Worm (Caenorhabditis elegans) whole organism, L2 larva: Measurements from ENCODE around the gene T18D3.1.

Experiments used
- C34F6.9 ChIP-seq: fragments of 150-350 bp; optimal IDR thresholded peaks from 2 replicates; lab custom pipeline; 2014; ENCODE audit warnings: missing biosample characterization, missing genetic modification characterization
- R02D3.7 ChIP-seq: fragments of 150-350 bp; optimal IDR thresholded peaks from 2 replicates; lab custom pipeline; 2014; ENCODE audit warnings: missing biosample characterization, missing genetic modification characterization
- ama-1 ChIP-seq: fragments of 150-350 bp; optimal IDR thresholded peaks from 2 replicates; lab custom pipeline; 2018; ENCODE audit warnings: inconsistent platforms
- blmp-1 ChIP-seq: sonication (generic microtip); optimal IDR thresholded peaks from 2 replicates; lab custom pipeline; 2017; ENCODE audit warnings: missing genetic modification characterization, mild to moderate bottlenecking, missing compliant biosample characterization, antibody characterized with exemption, moderate library complexity; ENCODE audit not compliant: insufficient read depth
- crh-2 ChIP-seq: sonication (generic microtip); optimal IDR thresholded peaks from 2 replicates; lab custom pipeline; 2017; ENCODE audit warnings: missing biosample characterization, missing genetic modification characterization
- dmd-4 ChIP-seq: sonication (generic microtip); optimal IDR thresholded peaks from 2 replicates; lab custom pipeline; 2017; ENCODE audit warnings: missing biosample characterization, missing genetic modification characterization
- egl-27 ChIP-seq: sonication (generic microtip); optimal IDR thresholded peaks from 3 replicates; lab custom pipeline; 2017; ENCODE audit warnings: missing biosample characterization, missing genetic modification reagents, missing genetic modification characterization
- elt-1 ChIP-seq: fragments of 150-350 bp; optimal IDR thresholded peaks from 2 replicates; lab custom pipeline; 2014; ENCODE audit warnings: missing biosample characterization, missing genetic modification characterization
- fos-1 ChIP-seq: fragments of 150-350 bp; optimal IDR thresholded peaks from 2 replicates; lab custom pipeline; 2014; ENCODE audit warnings: missing biosample characterization, missing genetic modification characterization
- gmeb-1 ChIP-seq: fragments of 150-350 bp; optimal IDR thresholded peaks from 2 replicates; lab custom pipeline; 2014; ENCODE audit warnings: missing biosample characterization, missing genetic modification characterization
- lin-11 ChIP-seq: fragments of 150-350 bp; sonication (generic microtip); optimal IDR thresholded peaks from 2 replicates; lab custom pipeline; 2014; ENCODE audit warnings: missing biosample characterization, missing genetic modification characterization, inconsistent platforms, mixed read lengths
- lin-13 ChIP-seq: fragments of 150-350 bp; optimal IDR thresholded peaks from 2 replicates; lab custom pipeline; 2014; ENCODE audit warnings: missing biosample characterization, missing genetic modification reagents, missing genetic modification characterization
- lin-39 ChIP-seq: fragments of 150-350 bp; optimal IDR thresholded peaks from 2 replicates; lab custom pipeline; 2014; ENCODE audit warnings: missing biosample characterization, missing genetic modification reagents, missing genetic modification characterization
- lsy-2 ChIP-seq, 2 experiments: fragments of 150-350 bp in 1 of 2; sonication (generic microtip) in 1 of 2; optimal IDR thresholded peaks; 2 replicates each; lab custom pipeline; 2014 to 2017; ENCODE audit warnings: missing biosample characterization in 2 of 2, missing genetic modification characterization in 2 of 2
- mab-5 ChIP-seq: fragments of 150-350 bp; optimal IDR thresholded peaks from 2 replicates; lab custom pipeline; 2014; ENCODE audit warnings: missing biosample characterization, missing genetic modification characterization
- mdl-1 ChIP-seq, 2 experiments: fragments of 150-350 bp in 1 of 2; sonication (generic microtip) in 1 of 2; optimal IDR thresholded peaks; 2 replicates each; lab custom pipeline; 2017; ENCODE audit warnings: missing biosample characterization in 2 of 2, missing genetic modification characterization in 2 of 2
- nhr-11 ChIP-seq: fragments of 150-350 bp; optimal IDR thresholded peaks from 2 replicates; lab custom pipeline; 2014; ENCODE audit warnings: missing biosample characterization, missing genetic modification characterization
- nhr-12 ChIP-seq: fragments of 150-350 bp; optimal IDR thresholded peaks from 2 replicates; lab custom pipeline; 2014; ENCODE audit warnings: missing biosample characterization, missing genetic modification characterization
- nhr-129 ChIP-seq: fragments of 150-350 bp; optimal IDR thresholded peaks from 2 replicates; lab custom pipeline; 2014; ENCODE audit warnings: missing biosample characterization, missing genetic modification characterization
- nhr-21 ChIP-seq: fragments of 150-350 bp; optimal IDR thresholded peaks from 2 replicates; lab custom pipeline; 2014; ENCODE audit warnings: missing biosample characterization, missing genetic modification characterization
- nhr-23 ChIP-seq: fragments of 150-350 bp; optimal IDR thresholded peaks from 2 replicates; lab custom pipeline; 2014; ENCODE audit warnings: missing biosample characterization, missing genetic modification reagents, missing genetic modification characterization
- nhr-237 ChIP-seq: fragments of 150-350 bp; optimal IDR thresholded peaks from 2 replicates; lab custom pipeline; 2014; ENCODE audit warnings: missing biosample characterization, missing genetic modification characterization
- nhr-25 ChIP-seq: fragments of 150-350 bp; sonication (generic microtip); optimal IDR thresholded peaks from 3 replicates; lab custom pipeline; 2014; ENCODE audit warnings: missing biosample characterization, missing genetic modification characterization
- nhr-77 ChIP-seq: fragments of 150-350 bp; optimal IDR thresholded peaks from 2 replicates; lab custom pipeline; 2014; ENCODE audit warnings: missing biosample characterization, missing genetic modification characterization
- peb-1 ChIP-seq: fragments of 150-350 bp; optimal IDR thresholded peaks from 2 replicates; lab custom pipeline; 2014; ENCODE audit warnings: missing biosample characterization, missing genetic modification characterization
- sem-4 ChIP-seq: fragments of 150-350 bp; optimal IDR thresholded peaks from 2 replicates; lab custom pipeline; 2014; ENCODE audit warnings: missing biosample characterization, missing genetic modification reagents, missing genetic modification characterization
- skn-1 ChIP-seq: sonication (generic microtip); optimal IDR thresholded peaks from 2 replicates; lab custom pipeline; 2017; ENCODE audit warnings: missing biosample characterization, missing genetic modification characterization
- sma-3 ChIP-seq: sonication (generic microtip); optimal IDR thresholded peaks from 2 replicates; lab custom pipeline; 2016; ENCODE audit warnings: missing genetic modification reagents, missing genetic modification characterization, missing compliant biosample characterization
- sma-9 ChIP-seq, 2 experiments: fragments of 150-350 bp in 1 of 2; sonication (generic microtip) in 1 of 2; optimal IDR thresholded peaks; 2 replicates each; lab custom pipeline; 2014 to 2016; ENCODE audit warnings: missing genetic modification characterization in 2 of 2, mild to moderate bottlenecking in 1 of 2, missing biosample characterization in 1 of 2, missing compliant biosample characterization in 1 of 2, missing genetic modification reagents in 1 of 2, moderate library complexity in 1 of 2
- snpc-4 ChIP-seq: fragments of 150-350 bp; optimal IDR thresholded peaks from 2 replicates; lab custom pipeline; 2014; ENCODE audit warnings: missing biosample characterization, missing genetic modification characterization
- unc-39 ChIP-seq: fragments of 150-350 bp; optimal IDR thresholded peaks from 2 replicates; lab custom pipeline; 2014; ENCODE audit warnings: missing biosample characterization, missing genetic modification characterization
- unc-55 ChIP-seq: fragments of 150-350 bp; sonication (generic microtip); optimal IDR thresholded peaks from 3 replicates; lab custom pipeline; 2014; ENCODE audit warnings: missing biosample characterization, missing genetic modification reagents, missing genetic modification characterization
- unc-62 ChIP-seq: fragments of 150-350 bp; optimal IDR thresholded peaks from 2 replicates; lab custom pipeline; 2014; ENCODE audit warnings: missing biosample characterization, missing genetic modification reagents, missing genetic modification characterization
- zag-1 ChIP-seq: fragments of 150-350 bp; optimal IDR thresholded peaks from 2 replicates; lab custom pipeline; 2014; ENCODE audit warnings: missing biosample characterization, missing genetic modification characterization
- ztf-4 ChIP-seq: fragments of 150-350 bp; optimal IDR thresholded peaks from 2 replicates; lab custom pipeline; 2014; ENCODE audit warnings: missing biosample characterization, missing genetic modification characterization

Gene T18D3.1

DNA sequence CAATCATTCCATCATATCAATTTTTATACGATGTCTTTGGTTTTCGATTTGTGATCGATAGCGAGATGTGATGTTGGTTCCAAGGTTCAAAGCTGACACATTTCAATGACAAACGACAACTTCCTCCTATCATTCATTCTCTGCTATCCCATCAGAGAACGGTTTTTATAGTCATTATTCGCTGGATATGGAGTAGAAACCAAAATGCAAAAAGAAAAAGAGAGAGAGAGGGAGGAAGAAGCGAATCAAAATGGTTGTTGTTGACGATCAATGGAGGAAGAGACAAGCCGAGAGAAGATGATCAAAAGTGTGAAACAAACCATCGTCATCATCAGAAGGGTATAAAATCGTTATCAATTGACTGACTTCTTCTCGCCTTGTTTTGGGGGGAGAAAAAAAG lies 29.1 kb upstream of the T18D3.1 start, which contains the start of gene T24D3.2:
Gene T24D3.2, plus strand, starts transcription at position 304 of the 400 bp plus-strand sequence.
- TF ChIP-seq nhr-25 (tag; lab: Kevin White, UChicago), result peak; percentile 74
- TF ChIP-seq egl-27 (tag; lab: Kevin White, UChicago), result peak; percentile 63
- no peak for TF ChIP-seq gmeb-1 (tag; lab: Kevin White, UChicago)
- peak; percentile 14 for TF ChIP-seq blmp-1 (tag; lab: Kevin White, UChicago)
- peak; percentile 91 for TF ChIP-seq nhr-21 (tag; lab: Kevin White, UChicago)
- no peak for TF ChIP-seq ztf-4 (tag; lab: Kevin White, UChicago)
- TF ChIP-seq lin-13, result no peak
- TF ChIP-seq crh-2, result peak; percentile 19
- peak; percentile 13 for TF ChIP-seq fos-1 (tag; lab: Kevin White, UChicago)
- TF ChIP-seq lsy-2 (tag; optimal IDR thresholded peaks at IDR 0.05; lab: Kevin White, UChicago), result no peak
- peak; percentile 87 for TF ChIP-seq sma-9 (GFP tag; optimal IDR thresholded peaks at IDR 0.05; lab: Kevin White, UChicago)
- no peak for TF ChIP-seq sma-9 (tag; optimal IDR thresholded peaks at IDR 0.05; lab: Kevin White, UChicago)
- peak in 1 of 2 experiments; percentile 24 for TF ChIP-seq mdl-1 (tag; optimal IDR thresholded peaks at IDR 0.05; lab: Kevin White, UChicago)
- peak; percentile 88 for TF ChIP-seq sma-3
- TF ChIP-seq, all 48 proteins: peak for 9

DNA sequence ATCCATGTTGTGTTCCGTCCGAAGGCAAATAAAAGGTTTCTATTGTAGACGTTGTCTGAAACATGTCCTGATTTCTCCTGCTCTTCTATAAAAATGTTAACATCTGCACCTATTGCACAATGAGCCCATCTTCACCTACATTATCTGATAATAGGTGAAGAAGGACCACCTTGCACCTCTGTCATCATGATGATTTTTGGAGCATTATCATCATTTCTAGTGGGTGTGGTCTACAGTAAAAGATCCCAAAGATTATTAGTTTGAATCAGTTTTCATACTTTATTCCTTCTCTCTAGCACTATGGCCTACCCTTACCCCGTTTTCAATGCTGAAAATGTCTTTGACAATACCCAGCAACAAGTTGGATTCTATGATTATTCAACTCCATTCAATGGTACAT lies 24.2 kb upstream of the T18D3.1 start, which contains the start of gene med-1:
Gene med-1, plus strand, starts transcription at position 301 of the 400 bp plus-strand sequence.
- TF ChIP-seq lin-39 (tag; lab: Kevin White, UChicago) (no peak), peb-1 (tag; lab: Kevin White, UChicago) (no peak), nhr-77 (tag; lab: Kevin White, UChicago) (no peak), nhr-237 (tag; lab: Kevin White, UChicago) (no peak), unc-62 (GFP tag; lab: Kevin White, UChicago) (no peak), R02D3.7 (tag; lab: Kevin White, UChicago) (no peak), C34F6.9 (tag; lab: Kevin White, UChicago) (no peak), lin-11 (tag; lab: Kevin White, UChicago) (no peak), mab-5 (tag; lab: Kevin White, UChicago) (no peak), sem-4 (tag; lab: Kevin White, UChicago) (no peak), nhr-11 (tag; lab: Kevin White, UChicago) (no peak)

- TF ChIP-seq peb-1 (tag; lab: Kevin White, UChicago), result no peak
- peak; percentile 1 for TF ChIP-seq nhr-129 (tag; lab: Kevin White, UChicago)
Observed at ce11 chrX:12434086-12434485, 20.5 kb upstream of the T18D3.1 start, which contains the start of gene tsct-1. Gene tsct-1, plus strand, starts transcription at chrX:12434097.

- TF ChIP-seq nhr-129 (tag; lab: Kevin White, UChicago) (peak; percentile 23), fos-1 (tag; lab: Kevin White, UChicago) (peak; percentile 57), R02D3.7 (tag; lab: Kevin White, UChicago) (no peak)
Observed at ce11 chrX:12435246-12435645, 19.3 kb upstream of the T18D3.1 start.

DNA sequence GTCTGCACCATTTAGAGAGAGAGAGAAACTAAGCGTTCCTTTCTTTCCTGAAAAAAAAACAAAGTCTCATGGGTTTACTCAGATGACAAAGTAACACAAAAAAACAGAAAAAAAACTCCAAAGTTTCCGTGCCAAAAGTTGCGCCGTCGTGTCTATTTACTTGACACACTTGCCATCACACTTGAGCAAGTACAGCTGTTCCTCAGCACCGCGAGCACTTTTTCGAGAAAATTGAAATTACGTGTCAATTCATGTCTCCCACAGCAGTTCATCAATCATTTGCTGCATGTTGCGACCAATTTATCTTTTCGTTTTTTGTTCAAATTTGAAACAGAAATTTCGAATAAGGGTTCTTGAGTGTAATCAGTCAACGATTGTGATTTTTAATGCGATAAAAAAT lies 18.1 kb upstream of the T18D3.1 start:
- TF ChIP-seq nhr-12 (tag; lab: Kevin White, UChicago) (no peak), dmd-4 (tag; lab: Kevin White, UChicago) (no peak), lin-39 (tag; lab: Kevin White, UChicago) (no peak), unc-39 (no peak), nhr-237 (tag; lab: Kevin White, UChicago) (no peak)
- TF ChIP-seq, all 48 proteins: peak for 0

ce11 chrX:12438266-12438665 lies 16.3 kb upstream of the T18D3.1 start:
- TF ChIP-seq unc-55, result no peak
- TF ChIP-seq sem-4 (tag; lab: Kevin White, UChicago), result no peak
- TF ChIP-seq skn-1, result no peak
- TF ChIP-seq peb-1 (tag; lab: Kevin White, UChicago), result no peak
- no peak for TF ChIP-seq nhr-23 (tag; lab: Kevin White, UChicago)
- no peak for TF ChIP-seq elt-1
- no peak for TF ChIP-seq snpc-4 (tag; lab: Kevin White, UChicago)
- no peak for TF ChIP-seq R02D3.7 (tag; lab: Kevin White, UChicago)
- TF ChIP-seq nhr-11 (tag; lab: Kevin White, UChicago), result no peak
- no peak for TF ChIP-seq nhr-237 (tag; lab: Kevin White, UChicago)
- TF ChIP-seq dmd-4 (tag; lab: Kevin White, UChicago), result no peak
- TF ChIP-seq gmeb-1 (tag; lab: Kevin White, UChicago), result no peak
- no peak for TF ChIP-seq ama-1 (lab: Kevin White, UChicago)
- no peak for TF ChIP-seq lin-13
- no peak for TF ChIP-seq lin-39 (tag; lab: Kevin White, UChicago)
- no peak for TF ChIP-seq zag-1 (tag; lab: Kevin White, UChicago)
